Worm (Caenorhabditis elegans) whole organism, L1 larva: Measurements from ENCODE around the gene ZK354.3.

Experiments
- fkh-10 ChIP-seq: sonication (generic microtip); optimal IDR thresholded peaks from 2 replicates; lab custom pipeline; 2017; ENCODE audit warnings: missing biosample characterization, missing genetic modification reagents, missing genetic modification characterization
- fkh-8 ChIP-seq: sonication (generic microtip); optimal IDR thresholded peaks from 2 replicates; lab custom pipeline; 2016; ENCODE audit warnings: mild to moderate bottlenecking, missing genetic modification characterization, missing compliant biosample characterization
- lin-35 ChIP-seq, 2 experiments: fragments of 150-350 bp; optimal IDR thresholded peaks; 2 replicates each; lab custom pipeline; 2014; ENCODE audit warnings: missing biosample characterization in 2 of 2, missing genetic modification characterization in 2 of 2, missing genetic modification reagents in 2 of 2
- nhr-77 ChIP-seq: fragments of 150-350 bp; optimal IDR thresholded peaks from 2 replicates; lab custom pipeline; 2014; ENCODE audit warnings: missing biosample characterization, missing genetic modification characterization

- TF ChIP-seq fkh-10 (no peak), fkh-8 (tag; lab: Kevin White, UChicago) (no peak), lin-35 (GFP tag; optimal IDR thresholded peaks at IDR 0.05; lab: Kevin White, UChicago) (no peak), nhr-77 (no peak)
Measured at ce11 chrIV:5272518-5272917, 37.3 kb upstream of the ZK354.3 start, which contains the start of gene F36H12.3.
